Worm (Caenorhabditis elegans): ENCODE measurements around the gene cpna-1.

The cpna-1 gene

DNA sequence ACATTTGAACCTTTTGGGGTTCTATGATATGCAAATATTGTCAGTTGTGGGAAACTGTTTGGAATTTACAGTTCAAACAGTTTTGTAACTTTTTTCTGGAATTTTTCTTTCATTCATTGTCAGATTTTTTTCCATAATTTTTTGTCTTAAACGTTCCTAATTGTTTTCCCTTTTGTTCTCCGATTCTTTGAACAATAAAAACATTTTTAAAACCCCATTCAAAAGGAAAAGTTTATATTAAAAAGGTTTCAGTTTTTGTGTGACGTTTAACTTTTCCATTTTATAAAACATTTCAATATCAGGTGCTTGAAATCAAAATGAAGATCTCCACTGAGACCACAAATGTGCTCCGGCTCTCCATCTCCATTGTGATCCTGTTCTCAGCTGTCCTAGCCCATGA, 32.6 kb downstream of the cpna-1 start, which contains the start of gene F31D5.1:
F31D5.1 (plus strand) TSS at position 301 of the 400 bp plus-strand sequence.
- TF ChIP-seq ceh-16 (tag; optimal IDR thresholded peaks at IDR 0.05) (no peak), elt-3 (tag; optimal IDR thresholded peaks at IDR 0.05) (no peak), nhr-129 (tag; optimal IDR thresholded peaks at IDR 0.05) (no peak), sem-4 (tag; optimal IDR thresholded peaks at IDR 0.05) (no peak), lin-11 (tag; optimal IDR thresholded peaks at IDR 0.05) (no peak), lin-13 (GFP tag; optimal IDR thresholded peaks at IDR 0.05) (no peak), nhr-25 (tag; optimal IDR thresholded peaks at IDR 0.05) (no peak), egl-27 (tag; optimal IDR thresholded peaks at IDR 0.05) (no peak)

DNA sequence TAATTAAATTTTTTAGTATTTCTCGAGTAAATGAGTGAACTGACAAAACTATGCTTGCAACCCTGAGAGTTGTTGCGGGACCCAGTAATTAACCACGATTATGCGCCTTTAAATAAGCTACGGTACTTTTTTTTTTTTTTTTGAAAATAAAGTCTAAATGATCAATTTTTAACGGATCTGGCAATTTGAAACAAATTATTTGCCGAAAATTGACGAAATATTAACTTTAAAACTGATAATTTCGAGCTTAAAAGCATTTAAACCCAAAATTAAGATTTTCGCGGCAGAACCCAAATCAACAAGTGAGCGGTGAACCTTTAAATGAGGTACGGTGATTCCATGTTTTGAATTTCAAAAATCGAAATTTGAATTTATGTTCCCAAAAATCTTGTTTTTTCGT, 36.0 kb downstream of the cpna-1 start:
- TF ChIP-seq dmd-4 (tag; optimal IDR thresholded peaks at IDR 0.05) (no peak), sem-4 (tag; optimal IDR thresholded peaks at IDR 0.05) (no peak), ztf-11 (tag; optimal IDR thresholded peaks at IDR 0.05) (no peak)

DNA sequence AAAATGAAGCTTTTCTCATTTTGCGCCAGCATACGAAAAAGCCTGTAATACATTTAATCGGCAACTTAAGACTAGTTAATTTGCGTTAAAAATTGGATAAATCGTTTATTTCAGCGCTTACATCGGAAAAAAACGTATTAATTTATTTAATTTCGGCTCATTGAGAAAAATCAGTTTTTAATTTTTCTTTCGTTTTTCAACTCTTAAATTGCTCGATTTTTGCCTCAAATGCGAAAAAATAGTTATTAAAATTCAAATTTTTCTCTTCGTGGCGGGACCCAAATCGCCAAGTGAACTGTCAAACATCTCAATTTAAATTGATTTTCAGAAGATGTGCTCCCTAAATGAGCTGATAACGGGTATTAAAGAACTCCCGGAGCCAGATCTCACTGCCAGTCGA, 36.5 kb downstream of the cpna-1 start, which contains the start of gene C16A11.5:
C16A11.5 (plus strand) TSS at position 323 of the 400 bp plus-strand sequence.
- TF ChIP-seq C34F6.9 (tag; optimal IDR thresholded peaks at IDR 0.05) (no peak), nhr-237 (tag; optimal IDR thresholded peaks at IDR 0.05) (no peak), sem-4 (tag; optimal IDR thresholded peaks at IDR 0.05) (no peak), peb-1 (tag; optimal IDR thresholded peaks at IDR 0.05) (no peak), nhr-11 (tag; optimal IDR thresholded peaks at IDR 0.05) (no peak), crh-2 (tag; optimal IDR thresholded peaks at IDR 0.05) (no peak), aly-2 (tag; optimal IDR thresholded peaks at IDR 0.05) (no peak), lin-13 (GFP tag; optimal IDR thresholded peaks at IDR 0.05) (no peak), blmp-1 (tag; optimal IDR thresholded peaks at IDR 0.05; ENCODE audit: insufficient read depth) (no peak), gmeb-1 (tag; optimal IDR thresholded peaks at IDR 0.05) (no peak), sma-3 (GFP tag; optimal IDR thresholded peaks at IDR 0.05) (no peak), ztf-11 (tag; optimal IDR thresholded peaks at IDR 0.05) (no peak), nhr-129 (tag; optimal IDR thresholded peaks at IDR 0.05) (no peak), nhr-77 (tag; optimal IDR thresholded peaks at IDR 0.05) (no peak), nhr-23 (tag; optimal IDR thresholded peaks at IDR 0.05) (no peak), lin-39 (tag; optimal IDR thresholded peaks at IDR 0.05) (no peak), skn-1 (tag; optimal IDR thresholded peaks at IDR 0.05) (no peak), nhr-21 (tag; optimal IDR thresholded peaks at IDR 0.05) (no peak), elt-1 (tag; optimal IDR thresholded peaks at IDR 0.05) (no peak)

DNA sequence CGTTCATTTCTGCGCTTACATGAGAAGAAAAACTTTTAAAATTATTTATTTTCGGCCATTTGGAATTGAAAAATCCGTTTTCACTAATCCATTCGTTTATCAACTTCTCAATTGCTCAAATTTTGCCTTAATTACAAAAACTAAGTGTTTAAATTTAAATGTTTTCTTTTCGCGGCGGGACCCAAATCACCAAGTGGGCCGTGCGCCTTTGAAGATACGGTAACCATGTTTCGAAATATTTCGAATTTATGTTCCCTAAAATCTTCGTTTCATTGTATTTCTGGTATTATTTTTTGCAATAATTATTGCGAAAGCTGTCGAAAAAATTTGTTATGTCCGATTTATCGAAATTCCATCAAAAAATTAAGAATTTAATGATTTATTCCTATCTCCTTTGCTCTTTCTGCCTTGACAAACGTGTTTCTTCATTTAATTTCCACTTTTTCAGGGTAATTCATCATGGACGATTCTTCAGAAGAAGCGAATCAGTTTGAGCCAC, 40.2 kb downstream of the cpna-1 start, which contains the start of gene C16A11.4:
C16A11.4 (plus strand) TSS at position 449 of the 499 bp plus-strand sequence.
- TF ChIP-seq ceh-82 (tag; optimal IDR thresholded peaks at IDR 0.05) (no peak), sma-3 (GFP tag; optimal IDR thresholded peaks at IDR 0.05) (no peak), nhr-77 (tag; optimal IDR thresholded peaks at IDR 0.05) (no peak), lin-11 (tag; optimal IDR thresholded peaks at IDR 0.05) (no peak), elt-3 (tag; optimal IDR thresholded peaks at IDR 0.05) (no peak), mab-5 (tag; optimal IDR thresholded peaks at IDR 0.05) (no peak), elt-1 (tag; optimal IDR thresholded peaks at IDR 0.05) (no peak), nhr-12 (tag; optimal IDR thresholded peaks at IDR 0.05) (no peak), egl-27 (tag; optimal IDR thresholded peaks at IDR 0.05) (no peak), R02D3.7 (tag; optimal IDR thresholded peaks at IDR 0.05) (no peak), ceh-16 (tag; optimal IDR thresholded peaks at IDR 0.05) (no peak), gmeb-1 (tag; optimal IDR thresholded peaks at IDR 0.05) (no peak), nhr-23 (tag; optimal IDR thresholded peaks at IDR 0.05) (no peak), lin-39 (tag; optimal IDR thresholded peaks at IDR 0.05) (no peak), ZK546.5 (tag; optimal IDR thresholded peaks at IDR 0.05) (no peak), aly-2 (tag; optimal IDR thresholded peaks at IDR 0.05) (no peak), skn-1 (tag; optimal IDR thresholded peaks at IDR 0.05) (no peak)

DNA sequence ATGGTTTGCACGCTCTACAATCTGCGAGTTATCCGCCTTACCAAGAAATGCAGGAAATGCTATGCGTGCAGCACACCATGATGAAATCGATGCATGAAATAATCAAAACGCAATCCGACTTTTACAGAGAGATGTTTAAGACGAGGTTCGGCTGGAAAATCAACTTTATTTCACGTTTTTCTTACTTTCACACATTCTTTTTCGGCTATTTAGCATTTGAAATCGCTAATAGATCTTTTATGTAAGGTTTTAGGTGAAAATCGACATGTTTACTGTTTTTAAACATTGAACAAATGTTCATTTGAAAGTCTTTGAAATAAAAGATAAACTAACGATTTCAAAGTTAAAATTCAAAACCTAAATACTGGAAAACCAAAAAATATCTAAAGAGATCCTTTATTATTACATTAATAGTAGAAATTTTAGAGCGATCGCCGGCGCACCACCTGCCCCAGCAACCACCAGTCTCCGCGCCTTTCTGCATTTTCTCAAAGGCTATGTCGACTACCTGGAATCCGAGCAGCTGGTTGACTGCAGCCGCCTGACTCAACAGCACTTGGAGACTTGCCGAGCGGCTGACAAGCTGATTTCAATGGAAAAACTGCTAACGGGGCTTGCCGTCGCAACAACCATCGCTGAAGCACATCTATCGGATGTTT, 41.8 kb downstream of the cpna-1 start:
- TF ChIP-seq F13H6.1 (tag; optimal IDR thresholded peaks at IDR 0.05) = no peak
- no peak for TF ChIP-seq nhr-10 (tag; optimal IDR thresholded peaks at IDR 0.05)
- TF ChIP-seq zag-1 (tag; optimal IDR thresholded peaks at IDR 0.05) = no peak
- TF ChIP-seq egl-27 (tag; optimal IDR thresholded peaks at IDR 0.05) = no peak
- no peak for TF ChIP-seq nhr-6 (tag; optimal IDR thresholded peaks at IDR 0.05)
- no peak for TF ChIP-seq lsy-2 (tag; optimal IDR thresholded peaks at IDR 0.05)
- no peak for TF ChIP-seq ztf-1 (GFP tag; conservative IDR thresholded peaks at IDR 0.05)
- TF ChIP-seq nhr-129 (tag; optimal IDR thresholded peaks at IDR 0.05) = no peak
- TF ChIP-seq snpc-4 (tag; optimal IDR thresholded peaks at IDR 0.05) = no peak
- TF ChIP-seq R02D3.7 (tag; optimal IDR thresholded peaks at IDR 0.05) = no peak
- TF ChIP-seq nhr-12 (tag; optimal IDR thresholded peaks at IDR 0.05) = no peak
- TF ChIP-seq lin-11 (tag; optimal IDR thresholded peaks at IDR 0.05) = no peak
- no peak for TF ChIP-seq unc-55 (GFP tag; optimal IDR thresholded peaks at IDR 0.05)
